Fruit fly (Drosophila melanogaster) whole organism, embryonic: ENCODE data around the gene CG17349.

Experiments used
- ATbp ChIP-seq: fragments of 200-800 bp; sonication (Bioruptor generic); optimal IDR thresholded peaks from 2 replicates; lab custom pipeline; 2017; ENCODE audit warnings: missing biosample characterization, mild to moderate bottlenecking, missing genetic modification characterization, missing genetic modification reagents
- CG1024 ChIP-seq: fragments of 200-800 bp; sonication (Bioruptor generic); IDR thresholded peaks from 2 replicates; pipeline ENCODE4 v1.3.6; 2022; ENCODE audit warnings: missing biosample characterization, missing genetic modification characterization
- CG10462 ChIP-seq: fragments of 200-800 bp; sonication (Bioruptor generic); optimal IDR thresholded peaks from 2 replicates; lab custom pipeline; 2016; ENCODE audit warnings: missing biosample characterization, missing genetic modification characterization
- CG10959 ChIP-seq: fragments of 200-800 bp; sonication (Bioruptor generic); IDR thresholded peaks from 2 replicates; pipeline ENCODE4 v1.3.6; 2022; ENCODE audit warnings: missing biosample characterization, missing genetic modification characterization
- CG13424 ChIP-seq: fragments of 200-800 bp; sonication (Bioruptor generic); optimal IDR thresholded peaks from 2 replicates; lab custom pipeline; 2019; ENCODE audit warnings: missing biosample characterization, mild to moderate bottlenecking, missing genetic modification characterization, moderate library complexity
- CG1529 ChIP-seq: fragments of 200-800 bp; sonication (Bioruptor generic); optimal IDR thresholded peaks from 3 replicates; lab custom pipeline; 2018; ENCODE audit warnings: missing biosample characterization, missing genetic modification characterization
- CG17385 ChIP-seq: fragments of 200-800 bp; sonication (Bioruptor generic); optimal IDR thresholded peaks from 3 replicates; lab custom pipeline; 2018; ENCODE audit warnings: missing biosample characterization, mild to moderate bottlenecking, missing genetic modification characterization
- CG18764 ChIP-seq: fragments of 200-800 bp; sonication (Bioruptor generic); optimal IDR thresholded peaks from 3 replicates; lab custom pipeline; 2016; ENCODE audit warnings: missing biosample characterization, missing genetic modification characterization
- CG2712 ChIP-seq: fragments of 200-800 bp; optimal IDR thresholded peaks from 3 replicates; lab custom pipeline; 2019; ENCODE audit warnings: missing biosample characterization, mild to moderate bottlenecking, missing genetic modification characterization, moderate library complexity
- CG30431 ChIP-seq: fragments of 200-800 bp; sonication (Bioruptor generic); optimal IDR thresholded peaks from 2 replicates; lab custom pipeline; 2017; ENCODE audit warnings: missing biosample characterization, missing genetic modification characterization
- CG32532 ChIP-seq: fragments of 200-800 bp; sonication (Bioruptor generic); IDR thresholded peaks from 2 replicates; pipeline ENCODE4 v1.3.6; 2022; ENCODE audit warnings: missing biosample characterization, missing genetic modification characterization
- CG33557 ChIP-seq: fragments of 200-800 bp; sonication (Bioruptor generic); optimal IDR thresholded peaks from 2 replicates; lab custom pipeline; 2019; ENCODE audit warnings: missing biosample characterization, mild to moderate bottlenecking, missing genetic modification characterization, moderate library complexity
- CG3726 ChIP-seq: fragments of 200-800 bp; sonication (Bioruptor generic); IDR thresholded peaks from 3 replicates; pipeline ENCODE4, ENCODE4 v1.3.6; 2022; ENCODE audit warnings: missing biosample characterization, missing genetic modification characterization
- CG4730 ChIP-seq: fragments of 200-800 bp; sonication (Bioruptor generic); IDR thresholded peaks from 2 replicates; pipeline ENCODE4 v1.3.6; 2022; ENCODE audit warnings: missing biosample characterization, missing genetic modification characterization
- CG6689 ChIP-seq: fragments of 200-800 bp; sonication (Bioruptor generic); IDR thresholded peaks from 2 replicates; pipeline ENCODE4 v1.3.6; 2022; ENCODE audit warnings: missing biosample characterization, missing genetic modification characterization
- CG8290 ChIP-seq, 3 experiments: fragments of 200-800 bp; sonication (Bioruptor generic); optimal IDR thresholded peaks; 2 replicates each; lab custom pipeline; 2016 to 2019; ENCODE audit warnings: missing biosample characterization in 3 of 3, missing genetic modification characterization in 3 of 3, mild to moderate bottlenecking in 2 of 3, moderate library complexity in 1 of 3
- CG8388 ChIP-seq: fragments of 200-800 bp; sonication (Bioruptor generic); optimal IDR thresholded peaks from 2 replicates; lab custom pipeline; 2019; ENCODE audit warnings: missing biosample characterization, mild to moderate bottlenecking, missing genetic modification characterization, moderate library complexity
- CG9215 ChIP-seq: fragments of 200-800 bp; sonication (Bioruptor generic); IDR thresholded peaks from 2 replicates; pipeline ENCODE4 v1.3.6; 2022; ENCODE audit warnings: missing biosample characterization, missing genetic modification characterization
- CG9817 ChIP-seq: fragments of 200-800 bp; sonication (Bioruptor generic); optimal IDR thresholded peaks from 2 replicates; lab custom pipeline; 2018; ENCODE audit warnings: missing biosample characterization, mild to moderate bottlenecking, missing genetic modification characterization, moderate library complexity
- D ChIP-seq, 2 experiments: fragments of 200-800 bp in 1 of 2; fragments of >200 bp in 1 of 2; sonication (Bioruptor generic) in 1 of 2; optimal IDR thresholded peaks; 2 replicates in 1 of 2; 3 replicates in 1 of 2; lab custom pipeline; 2017; ENCODE audit warnings: mild to moderate bottlenecking in 1 of 2, missing biosample characterization in 1 of 2, missing genetic modification characterization in 1 of 2, missing genetic modification reagents in 1 of 2
- Dref ChIP-seq: fragments of 200-800 bp; sonication (Bioruptor generic); IDR thresholded peaks from 2 replicates; pipeline ENCODE4 v1.3.6; 2022; ENCODE audit warnings: missing biosample characterization, missing genetic modification characterization
- ERR ChIP-seq: fragments of 200-800 bp; sonication (Bioruptor generic); optimal IDR thresholded peaks from 2 replicates; lab custom pipeline; 2016; ENCODE audit warnings: missing biosample characterization, missing genetic modification characterization
- Gsc ChIP-seq: fragments of 200-800 bp; sonication (Bioruptor generic); IDR thresholded peaks from 2 replicates; pipeline ENCODE4 v1.3.6; 2022; ENCODE audit warnings: missing biosample characterization, missing genetic modification characterization
- HLH4C ChIP-seq: fragments of 200-800 bp; sonication (Bioruptor generic); IDR thresholded peaks from 3 replicates; pipeline ENCODE4 v1.3.6; 2022; ENCODE audit warnings: missing biosample characterization, missing genetic modification characterization; ENCODE audit not compliant: partially characterized antibody
- Hsf ChIP-seq: fragments of 200-800 bp; sonication (Bioruptor generic); optimal IDR thresholded peaks from 3 replicates; lab custom pipeline; 2016; ENCODE audit warnings: missing biosample characterization, missing genetic modification characterization
- Oli ChIP-seq: fragments of 200-800 bp; sonication (Bioruptor generic); optimal IDR thresholded peaks from 2 replicates; lab custom pipeline; 2018; ENCODE audit warnings: missing biosample characterization, mild to moderate bottlenecking, missing genetic modification characterization, moderate library complexity
- PHDP ChIP-seq: fragments of 200-800 bp; sonication (Bioruptor generic); optimal IDR thresholded peaks from 3 replicates; lab custom pipeline; 2018; ENCODE audit warnings: missing biosample characterization, mild to moderate bottlenecking, missing genetic modification characterization, moderate library complexity
- Rx ChIP-seq: fragments of 200-800 bp; sonication (Bioruptor generic); IDR thresholded peaks from 2 replicates; pipeline ENCODE4 v1.3.6; 2022; ENCODE audit warnings: missing biosample characterization, missing genetic modification characterization
- Scr ChIP-seq: fragments of 200-800 bp; sonication (Bioruptor generic); IDR thresholded peaks from 2 replicates; pipeline ENCODE4 v1.3.6; 2022; ENCODE audit warnings: missing biosample characterization, missing genetic modification characterization; ENCODE audit not compliant: partially characterized antibody
- Side ChIP-seq: fragments of 200-800 bp; sonication (Bioruptor generic); optimal IDR thresholded peaks from 2 replicates; lab custom pipeline; 2016; ENCODE audit warnings: missing biosample characterization, missing genetic modification characterization
- Six4 ChIP-seq: fragments of 200-800 bp; sonication (Bioruptor generic); optimal IDR thresholded peaks from 2 replicates; lab custom pipeline; 2016; ENCODE audit warnings: missing biosample characterization, missing genetic modification characterization
- Ssrp ChIP-seq: fragments of 200-800 bp; sonication (Bioruptor generic); optimal IDR thresholded peaks from 2 replicates; lab custom pipeline; 2018; ENCODE audit warnings: missing biosample characterization, mild to moderate bottlenecking, missing genetic modification characterization, moderate library complexity
- chif ChIP-seq, 2 experiments: fragments of 200-800 bp; sonication (Bioruptor generic); optimal IDR thresholded peaks; 3 replicates each; lab custom pipeline; 2016; ENCODE audit warnings: missing biosample characterization in 2 of 2, missing genetic modification characterization in 2 of 2
- crc ChIP-seq: fragments of 200-800 bp; sonication (Bioruptor generic); optimal IDR thresholded peaks from 2 replicates; lab custom pipeline; 2016; ENCODE audit warnings: missing biosample characterization, missing genetic modification characterization
- dpn ChIP-seq, 2 experiments: fragments of 200-800 bp; sonication (Bioruptor generic); optimal IDR thresholded peaks; 3 replicates each; lab custom pipeline; 2016; ENCODE audit warnings: missing biosample characterization in 2 of 2, missing genetic modification characterization in 2 of 2
- eve ChIP-seq, 2 experiments: fragments of >200 bp; optimal IDR thresholded peaks; 2 replicates each; lab custom pipeline; 2017; ENCODE audit warnings: missing biosample characterization in 2 of 2, missing genetic modification characterization in 2 of 2
- ewg ChIP-seq: fragments of 200-800 bp; sonication (Bioruptor generic); optimal IDR thresholded peaks from 3 replicates; lab custom pipeline; 2017; ENCODE audit warnings: mild to moderate bottlenecking, missing biosample characterization, missing genetic modification reagents, missing genetic modification characterization
- ind ChIP-seq: fragments of 200-800 bp; sonication (Bioruptor generic); optimal IDR thresholded peaks from 3 replicates; lab custom pipeline; 2016; ENCODE audit warnings: missing biosample characterization, missing genetic modification characterization
- nom ChIP-seq: fragments of 200-800 bp; sonication (Bioruptor generic); optimal IDR thresholded peaks from 2 replicates; lab custom pipeline; 2017; ENCODE audit warnings: missing biosample characterization, missing genetic modification characterization, mild to moderate bottlenecking, moderate library complexity, missing genetic modification reagents
- phol ChIP-seq: fragments of 200-800 bp; sonication (Bioruptor generic); optimal IDR thresholded peaks from 3 replicates; lab custom pipeline; 2018; ENCODE audit warnings: missing biosample characterization, mild to moderate bottlenecking, missing genetic modification characterization, moderate library complexity
- pnt ChIP-seq: fragments of 200-800 bp; sonication (Bioruptor generic); optimal IDR thresholded peaks from 3 replicates; lab custom pipeline; 2016; ENCODE audit warnings: missing biosample characterization, missing genetic modification characterization
- prd ChIP-seq, 3 experiments: fragments of >200 bp in 2 of 3; fragments of 200-800 bp in 1 of 3; sonication (Bioruptor generic) in 1 of 3; optimal IDR thresholded peaks in 2 of 3; IDR thresholded peaks in 1 of 3; 2 replicates in 2 of 3; 3 replicates in 1 of 3; pipeline versions ENCODE4 v1.3.6 to Lab custom; 2017 to 2022; ENCODE audit warnings: missing biosample characterization in 1 of 3, missing genetic modification characterization in 1 of 3
- sc ChIP-seq, 3 experiments: fragments of >200 bp in 2 of 3; fragments of 200-800 bp in 1 of 3; sonication (Bioruptor generic) in 1 of 3; optimal IDR thresholded peaks; 2 replicates in 2 of 3; 3 replicates in 1 of 3; lab custom pipeline; 2017; ENCODE audit warnings: mild to moderate bottlenecking in 1 of 3, missing biosample characterization in 1 of 3, missing genetic modification characterization in 1 of 3, missing genetic modification reagents in 1 of 3
- scrt ChIP-seq: fragments of 200-800 bp; sonication (Bioruptor generic); optimal IDR thresholded peaks from 2 replicates; lab custom pipeline; 2018; ENCODE audit warnings: missing biosample characterization, mild to moderate bottlenecking, missing genetic modification characterization, moderate library complexity
- seq ChIP-seq: fragments of 200-800 bp; sonication (Bioruptor generic); IDR thresholded peaks from 2 replicates; pipeline ENCODE4 v1.3.6; 2022; ENCODE audit warnings: missing biosample characterization, missing genetic modification characterization
- sim ChIP-seq: fragments of 200-800 bp; sonication (Bioruptor generic); IDR thresholded peaks from 2 replicates; pipeline ENCODE4 v1.3.6; 2022; ENCODE audit warnings: missing biosample characterization, missing genetic modification characterization
- so ChIP-seq: fragments of 200-800 bp; sonication (Bioruptor generic); IDR thresholded peaks from 3 replicates; pipeline ENCODE4 v1.3.6; 2022; ENCODE audit warnings: missing biosample characterization, missing genetic modification characterization
- tap ChIP-seq: fragments of 200-800 bp; optimal IDR thresholded peaks from 3 replicates; lab custom pipeline; 2019; ENCODE audit warnings: missing biosample characterization, mild to moderate bottlenecking, missing genetic modification characterization, moderate library complexity

The CG17349 gene

dm6 chr2L:19376145-19376544, 5.9 kb downstream of the CG17349 start (continued):
- TF ChIP-seq CG1024 (GFP tag; lab: Robert Waterston, UW) (0 out of 2 replicates have a peak, but pooled peaks have one; percentile 23), CG33557 (GFP tag; lab: Kevin White, UChicago) (peak; percentile 43), Side (GFP tag; lab: Kevin White, UChicago) (peak; percentile 20), Dref (no peak), phol (peak; percentile 56), scrt (GFP tag; lab: Kevin White, UChicago) (no peak), chif (GFP tag; optimal IDR thresholded peaks at IDR 0.05; lab: Kevin White, UChicago) (peak in 1 of 2 experiments; percentile 43), Six4 (GFP tag; lab: Kevin White, UChicago) (peak; percentile 31), tap (tag; lab: Kevin White, UChicago) (peak; percentile 35), sc (optimal IDR thresholded peaks at IDR 0.05; lab: Kevin White, UChicago) (no peak), sc (GFP tag; optimal IDR thresholded peaks at IDR 0.05; lab: Kevin White, UChicago) (no peak), HLH4C (GFP tag; lab: Robert Waterston, UW) (no peak), CG3726 (GFP tag; lab: Robert Waterston, UW) (0 out of 3 replicates have a peak, but pooled peaks have one; percentile 23), ewg (peak; percentile 1), nom (GFP tag; lab: Kevin White, UChicago) (no peak), ind (GFP tag; lab: Kevin White, UChicago) (no peak), seq (GFP tag; lab: Robert Waterston, UW) (no peak), CG18764 (GFP tag; lab: Kevin White, UChicago) (peak; percentile 4), pnt (GFP tag; lab: Kevin White, UChicago) (no peak), dpn (GFP tag; optimal IDR thresholded peaks at IDR 0.05; lab: Kevin White, UChicago) (no peak), CG10959 (GFP tag; lab: Robert Waterston, UW) (peak; percentile 66), PHDP (tag; lab: Kevin White, UChicago) (no peak), CG30431 (GFP tag; lab: Kevin White, UChicago) (peak; percentile 22), CG1529 (GFP tag; lab: Kevin White, UChicago) (peak; percentile 14), CG4730 (GFP tag; lab: Robert Waterston, UW) (0 out of 2 replicates have a peak, but pooled peaks have one; percentile 4), CG8290 (GFP tag; optimal IDR thresholded peaks at IDR 0.05; lab: Kevin White, UChicago) (no peak), CG8290 (tag; optimal IDR thresholded peaks at IDR 0.05; lab: Kevin White, UChicago) (peak in 1 of 2 experiments; percentile 2), Rx (GFP tag; lab: Robert Waterston, UW) (peak; percentile 17; the same call in 1 of the 2 replicates), CG2712 (peak; percentile 71), Gsc (GFP tag; lab: Robert Waterston, UW) (no peak), CG9215 (GFP tag; lab: Robert Waterston, UW) (no peak), Hsf (GFP tag; lab: Kevin White, UChicago) (peak; percentile 13), Scr (GFP tag; lab: Robert Waterston, UW) (no peak), CG17385 (GFP tag; lab: Kevin White, UChicago) (no peak), Ssrp (tag; lab: Kevin White, UChicago) (peak; percentile 18), eve (GFP tag; optimal IDR thresholded peaks at IDR 0.05; lab: Kevin White, UChicago) (no peak), crc (GFP tag; lab: Kevin White, UChicago) (no peak), CG13424 (tag; lab: Kevin White, UChicago) (peak; percentile 9), Oli (tag; lab: Kevin White, UChicago) (peak; percentile 11), so (GFP tag; lab: Robert Waterston, UW) (0 out of 3 replicates have a peak, but pooled peaks have one; percentile 37), sim (0 out of 2 replicates have a peak, but pooled peaks have one; percentile 33), CG32532 (no peak), prd (optimal IDR thresholded peaks at IDR 0.05; lab: Kevin White, UChicago) (no peak), prd (GFP tag; IDR thresholded peaks at IDR 0.05; lab: Robert Waterston, UW) (peak; percentile 70), ATbp (GFP tag; lab: Kevin White, UChicago) (peak; percentile 22), ERR (GFP tag; lab: Kevin White, UChicago) (no peak), CG9817 (tag; lab: Kevin White, UChicago) (no peak), CG6689 (peak; percentile 45; the same call in 1 of the 2 replicates), CG8388 (GFP tag; lab: Kevin White, UChicago) (peak; percentile 62), CG10462 (GFP tag; lab: Kevin White, UChicago) (peak; percentile 9), D (optimal IDR thresholded peaks at IDR 0.05; lab: Kevin White, UChicago) (no peak), D (GFP tag; optimal IDR thresholded peaks at IDR 0.05; lab: Kevin White, UChicago) (peak; percentile 52)
